Fruit fly (Drosophila melanogaster): Measurements from ENCODE around the gene CG7218.

The CG7218 gene

DNA sequence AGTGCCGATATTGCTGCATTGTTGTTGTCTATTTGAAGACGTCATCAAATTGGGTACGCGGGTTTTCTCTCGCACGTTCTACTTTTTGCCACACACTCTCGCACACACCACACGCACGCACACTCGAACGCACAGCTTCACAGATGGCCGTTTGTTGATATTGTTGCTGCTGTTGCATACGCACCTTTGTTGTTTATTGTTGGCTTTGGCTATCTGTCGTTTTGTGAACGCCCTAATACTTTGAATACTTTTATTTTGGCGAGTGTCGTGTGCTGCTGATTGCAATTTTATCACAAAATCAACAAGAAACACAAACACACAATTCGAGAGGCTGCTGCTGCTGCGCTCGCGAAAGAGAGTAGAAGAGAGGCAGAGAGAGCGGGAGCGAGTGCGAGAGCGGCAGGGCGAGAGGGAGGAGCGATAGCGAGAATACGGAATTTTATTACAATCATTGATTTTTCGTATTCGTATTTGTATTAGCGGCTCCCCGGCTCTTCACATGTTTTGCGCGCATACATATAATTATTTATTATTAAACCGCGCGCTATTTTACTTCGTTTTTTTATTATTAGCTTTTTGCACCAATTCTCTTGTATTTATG is 34.4 kb upstream of the CG7218 start (continued):
- TF ChIP-seq Hsf (GFP tag; optimal IDR thresholded peaks at IDR 0.05), result peak; percentile 9
- TF ChIP-seq CG2116 (GFP tag; optimal IDR thresholded peaks at IDR 0.05), result peak; percentile 47
- peak; percentile 12 for TF ChIP-seq CG10267 (tag; optimal IDR thresholded peaks at IDR 0.05)
- no peak for TF ChIP-seq CG11695 (GFP tag; IDR thresholded peaks at IDR 0.05)
- no peak for TF ChIP-seq Usf (GFP tag; optimal IDR thresholded peaks at IDR 0.05)
- TF ChIP-seq CG9876 (GFP tag; optimal IDR thresholded peaks at IDR 0.05), result no peak
- peak; percentile 30 for TF ChIP-seq dmrt99B (tag; optimal IDR thresholded peaks at IDR 0.05)
- TF ChIP-seq Med (GFP tag), result peak; percentile 93
- TF ChIP-seq sima (GFP tag; optimal IDR thresholded peaks at IDR 0.05), result peak; percentile 16
- TF ChIP-seq Hmx (GFP tag; optimal IDR thresholded peaks at IDR 0.05), result no peak
- TF ChIP-seq jigr1 (GFP tag; IDR thresholded peaks at IDR 0.05), result no peak
- TF ChIP-seq CG32772 (GFP tag; IDR thresholded peaks at IDR 0.05), result no peak
- peak; percentile 58 for TF ChIP-seq scrt (GFP tag; optimal IDR thresholded peaks at IDR 0.05)
- TF ChIP-seq Dp (GFP tag; optimal IDR thresholded peaks at IDR 0.05), result no peak
- TF ChIP-seq CG4854 (GFP tag; optimal IDR thresholded peaks at IDR 0.05), result peak; percentile 46
- TF ChIP-seq H15 (GFP tag; IDR thresholded peaks at IDR 0.05), result no peak
- TF ChIP-seq Antp (GFP tag; optimal IDR thresholded peaks at IDR 0.05), result no peak
- TF ChIP-seq Bdp1 (GFP tag; optimal IDR thresholded peaks at IDR 0.05), result peak; percentile 37
- no peak for TF ChIP-seq CG17802 (tag; optimal IDR thresholded peaks at IDR 0.05)
- TF ChIP-seq Bteb2 (GFP tag; optimal IDR thresholded peaks at IDR 0.05), result peak; percentile 1
- no peak for TF ChIP-seq Nf-YB (GFP tag; optimal IDR thresholded peaks at IDR 0.05)
- TF ChIP-seq h (optimal IDR thresholded peaks at IDR 0.05), result no peak
- TF ChIP-seq CG1233 (GFP tag; optimal IDR thresholded peaks at IDR 0.05), result peak; percentile 43
- TF ChIP-seq HmgZ (tag; optimal IDR thresholded peaks at IDR 0.05), result no peak
- no peak for TF ChIP-seq CG31441 (GFP tag; IDR thresholded peaks at IDR 0.05)
- no peak for TF ChIP-seq tna (GFP tag; IDR thresholded peaks at IDR 0.05; ENCODE audit: partially characterized antibody)
- peak; percentile 15 for TF ChIP-seq CG9437 (GFP tag; optimal IDR thresholded peaks at IDR 0.05)
- no peak for TF ChIP-seq CkIIα-i1 (GFP tag; IDR thresholded peaks at IDR 0.05)
- TF ChIP-seq ttk (GFP tag; IDR thresholded peaks at IDR 0.05), result no peak
- no peak for TF ChIP-seq amos (GFP tag; IDR thresholded peaks at IDR 0.05; ENCODE audit: partially characterized antibody)
- TF ChIP-seq Dbx (GFP tag; IDR thresholded peaks at IDR 0.05), result no peak
- no peak for TF ChIP-seq CG9609 (GFP tag; optimal IDR thresholded peaks at IDR 0.05)
- TF ChIP-seq fd96Cb (tag; optimal IDR thresholded peaks at IDR 0.05), result no peak
- no peak for TF ChIP-seq sob (GFP tag; IDR thresholded peaks at IDR 0.05)
- TF ChIP-seq TFAM (GFP tag; optimal IDR thresholded peaks at IDR 0.05), result no peak
- TF ChIP-seq CG10654 (GFP tag; optimal IDR thresholded peaks at IDR 0.05), result peak; percentile 9
- peak; percentile 30 for TF ChIP-seq Spps (tag; optimal IDR thresholded peaks at IDR 0.05)
- no peak for TF ChIP-seq Doc3 (GFP tag; IDR thresholded peaks at IDR 0.05; ENCODE audit: partially characterized antibody)
- TF ChIP-seq gce (GFP tag; IDR thresholded peaks at IDR 0.05), result no peak
- peak; percentile 10 for TF ChIP-seq CG4820 (GFP tag; optimal IDR thresholded peaks at IDR 0.05)
- peak; percentile 54 for TF ChIP-seq CG5180 (GFP tag; optimal IDR thresholded peaks at IDR 0.05)
- TF ChIP-seq emc (GFP tag; optimal IDR thresholded peaks at IDR 0.05), result no peak
- no peak for TF ChIP-seq crp (GFP tag; optimal IDR thresholded peaks at IDR 0.05)
- TF ChIP-seq CG10462 (GFP tag; optimal IDR thresholded peaks at IDR 0.05), result no peak
- TF ChIP-seq CrebB (tag; optimal IDR thresholded peaks at IDR 0.05), result peak; percentile 77
- no peak for TF ChIP-seq CG11456 (GFP tag; IDR thresholded peaks at IDR 0.05)
- no peak for TF ChIP-seq Nf-YC (tag; optimal IDR thresholded peaks at IDR 0.05)
- no peak for TF ChIP-seq eve (GFP tag; optimal IDR thresholded peaks at IDR 0.05)
- TF ChIP-seq lov (optimal IDR thresholded peaks at IDR 0.05), result no peak
- TF ChIP-seq lov (GFP tag; IDR thresholded peaks at IDR 0.05), result no peak
- no peak for TF ChIP-seq Dref (GFP tag; IDR thresholded peaks at IDR 0.05)
- no peak for TF ChIP-seq CG10321 (GFP tag; IDR thresholded peaks at IDR 0.05)

All from whole organism, embryonic.